Fruit fly (Drosophila melanogaster): ENCODE results near the gene CG7488.

Gene CG7488

dm6 chr3R:13015811-13016766 lies 20.7 kb downstream of the CG7488 start (continued):
- TF ChIP-seq cad (GFP tag; optimal IDR thresholded peaks at IDR 0.05) = no peak
- TF ChIP-seq CG5245 (GFP tag; optimal IDR thresholded peaks at IDR 0.05) = no peak
- no peak; the same call in none of the 2 replicates for TF ChIP-seq crol (GFP tag; IDR thresholded peaks at IDR 0.05)
- no peak for TF ChIP-seq zen2 (GFP tag; IDR thresholded peaks at IDR 0.05; ENCODE audit: partially characterized antibody)
- no peak for TF ChIP-seq CG3995 (GFP tag; optimal IDR thresholded peaks at IDR 0.05)
- TF ChIP-seq nerfin-1 (tag; optimal IDR thresholded peaks at IDR 0.05) = no peak
- TF ChIP-seq Drgx (GFP tag; IDR thresholded peaks at IDR 0.05) = no peak; the same call in 1 of the 2 replicates
- TF ChIP-seq zen (tag; optimal IDR thresholded peaks at IDR 0.05) = no peak
- TF ChIP-seq dysf (GFP tag; IDR thresholded peaks at IDR 0.05) = peak; percentile 29; the same call in 1 of the 3 replicates
- no peak; the same call in 1 of the 2 replicates for TF ChIP-seq CG13287 (GFP tag; IDR thresholded peaks at IDR 0.05; ENCODE audit: partially characterized antibody)
- no peak for TF ChIP-seq Ada2b (GFP tag; IDR thresholded peaks at IDR 0.05)
- TF ChIP-seq fd64A (GFP tag; optimal IDR thresholded peaks at IDR 0.05) = no peak
- peak; percentile 5 for TF ChIP-seq grau (tag; optimal IDR thresholded peaks at IDR 0.05)
- no peak for TF ChIP-seq gcm (GFP tag; optimal IDR thresholded peaks at IDR 0.05)
- no peak for TF ChIP-seq ap (GFP tag; IDR thresholded peaks at IDR 0.05)
- TF ChIP-seq ems (GFP tag; optimal IDR thresholded peaks at IDR 0.05) = no peak
- TF ChIP-seq CG2202 (tag; optimal IDR thresholded peaks at IDR 0.05) = no peak
- no peak for TF ChIP-seq Dek (tag; optimal IDR thresholded peaks at IDR 0.05)
- TF ChIP-seq stwl (tag; optimal IDR thresholded peaks at IDR 0.05) = no peak
- TF ChIP-seq CG11504 (tag; optimal IDR thresholded peaks at IDR 0.05) = no peak
- no peak for TF ChIP-seq Xrp1 (GFP tag; IDR thresholded peaks at IDR 0.05)
- peak; percentile 53 for TF ChIP-seq Adf1 (GFP tag; IDR thresholded peaks at IDR 0.05)
- peak; percentile 20 for TF ChIP-seq CG2678 (tag; optimal IDR thresholded peaks at IDR 0.05)
- peak; percentile 73 for TF ChIP-seq sd (tag; optimal IDR thresholded peaks at IDR 0.05)
- TF ChIP-seq CG4404 (GFP tag; IDR thresholded peaks at IDR 0.05) = no peak
- TF ChIP-seq CrebB (tag; optimal IDR thresholded peaks at IDR 0.05) = no peak
- no peak for TF ChIP-seq Xbp1 (GFP tag; optimal IDR thresholded peaks at IDR 0.05)
- TF ChIP-seq trh (GFP tag; optimal IDR thresholded peaks at IDR 0.05) = no peak
- TF ChIP-seq CG11093 (GFP tag; IDR thresholded peaks at IDR 0.05) = no peak
- TF ChIP-seq org-1 (GFP tag; optimal IDR thresholded peaks at IDR 0.05) = no peak
- TF ChIP-seq CG4360 (GFP tag; IDR thresholded peaks at IDR 0.05) = no peak
- no peak for TF ChIP-seq CG15269 (tag; optimal IDR thresholded peaks at IDR 0.05)
- peak; percentile 18; the same call in 1 of the 2 replicates for TF ChIP-seq GATAe (GFP tag; conservative IDR thresholded peaks at IDR 0.05)
- TF ChIP-seq shn (GFP tag; optimal IDR thresholded peaks at IDR 0.05) = peak; percentile 47
- TF ChIP-seq sim (GFP tag; IDR thresholded peaks at IDR 0.05) = no peak
- TF ChIP-seq CG34376 (GFP tag; optimal IDR thresholded peaks at IDR 0.05) = peak; percentile 34
- TF ChIP-seq HHEX (GFP tag; optimal IDR thresholded peaks at IDR 0.05) = no peak
- no peak for TF ChIP-seq Hand (GFP tag; optimal IDR thresholded peaks at IDR 0.05)
- no peak for TF ChIP-seq salm (tag; optimal IDR thresholded peaks at IDR 0.05)
- no peak for TF ChIP-seq hb (GFP tag; IDR thresholded peaks at IDR 0.05; ENCODE audit: partially characterized antibody)
- TF ChIP-seq CG4730 (GFP tag; IDR thresholded peaks at IDR 0.05) = no peak
- no peak for TF ChIP-seq CG15011 (GFP tag; optimal IDR thresholded peaks at IDR 0.05)
- TF ChIP-seq gsb (GFP tag; IDR thresholded peaks at IDR 0.05) = no peak
- peak; percentile 20 for TF ChIP-seq en (GFP tag; optimal IDR thresholded peaks at IDR 0.05)
- TF ChIP-seq kah (GFP tag; optimal IDR thresholded peaks at IDR 0.05) = no peak
- TF ChIP-seq vnd (GFP tag; IDR thresholded peaks at IDR 0.05; ENCODE audit: partially characterized antibody) = no peak
- TF ChIP-seq sima (GFP tag; optimal IDR thresholded peaks at IDR 0.05) = no peak
- TF ChIP-seq CG1024 (GFP tag; IDR thresholded peaks at IDR 0.05) = no peak
- TF ChIP-seq CG1832 (GFP tag; optimal IDR thresholded peaks at IDR 0.05) = no peak

Data from whole organism, embryonic.